Worm (Caenorhabditis elegans) whole organism, late embryonic: Measurements from ENCODE around the gene str-99.

ENCODE experiments used
- C08G9.2 ChIP-seq: sonication (generic microtip); optimal IDR thresholded peaks from 2 replicates; lab custom pipeline; 2016; ENCODE audit warnings: mild to moderate bottlenecking, missing genetic modification characterization, moderate library complexity, missing compliant biosample characterization
- F13H6.1 ChIP-seq: sonication (generic microtip); optimal IDR thresholded peaks from 2 replicates; lab custom pipeline; 2016; ENCODE audit warnings: missing genetic modification characterization, missing compliant biosample characterization
- ahr-1 ChIP-seq: sonication (generic microtip); optimal IDR thresholded peaks from 2 replicates; lab custom pipeline; 2016; ENCODE audit warnings: missing genetic modification characterization, missing compliant biosample characterization
- ceh-19 ChIP-seq: fragments of 200-800 bp; sonication (Bioruptor generic); optimal IDR thresholded peaks from 2 replicates; lab custom pipeline; 2018; ENCODE audit warnings: mild to moderate bottlenecking, missing genetic modification characterization, missing compliant biosample characterization
- ceh-2 ChIP-seq: sonication (generic microtip); optimal IDR thresholded peaks from 2 replicates; lab custom pipeline; 2016; ENCODE audit warnings: missing genotype, missing genetic modification characterization, missing compliant biosample characterization
- ceh-31 ChIP-seq: sonication (generic microtip); optimal IDR thresholded peaks from 2 replicates; lab custom pipeline; 2016; ENCODE audit warnings: missing genetic modification characterization, missing compliant biosample characterization
- ceh-34 ChIP-seq: sonication (generic microtip); optimal IDR thresholded peaks from 2 replicates; lab custom pipeline; 2016; ENCODE audit warnings: mild to moderate bottlenecking, missing genetic modification characterization, missing compliant biosample characterization
- ceh-45 ChIP-seq: fragments of 200-800 bp; sonication (Bioruptor generic); IDR thresholded peaks from 2 replicates; pipeline ENCODE4 v1.3.6; 2022; ENCODE audit warnings: missing genetic modification reagents, missing genetic modification characterization, missing compliant biosample characterization
- ceh-9 ChIP-seq: sonication (generic microtip); optimal IDR thresholded peaks from 2 replicates; lab custom pipeline; 2016; ENCODE audit warnings: mild to moderate bottlenecking, missing genetic modification characterization, inconsistent platforms, missing compliant biosample characterization
- dmd-4 ChIP-seq: sonication (generic microtip); optimal IDR thresholded peaks from 2 replicates; lab custom pipeline; 2016; ENCODE audit warnings: borderline replicate concordance, missing genetic modification characterization, missing compliant biosample characterization
- dve-1 ChIP-seq: sonication (generic microtip); optimal IDR thresholded peaks from 2 replicates; lab custom pipeline; 2017; ENCODE audit warnings: antibody characterized with exemption, mild to moderate bottlenecking, missing genetic modification characterization, missing compliant biosample characterization
- elt-2 ChIP-seq: sonication (generic microtip); optimal IDR thresholded peaks from 2 replicates; lab custom pipeline; 2016; ENCODE audit warnings: missing genetic modification reagents, missing genetic modification characterization, missing compliant biosample characterization
- eyg-1 ChIP-seq: sonication (generic microtip); optimal IDR thresholded peaks from 2 replicates; lab custom pipeline; 2016; ENCODE audit warnings: missing genotype, missing genetic modification characterization, missing compliant biosample characterization
- fkh-6 ChIP-seq: sonication (generic microtip); optimal IDR thresholded peaks from 2 replicates; lab custom pipeline; 2016; ENCODE audit warnings: missing genetic modification characterization, missing compliant biosample characterization
- hlh-30 ChIP-seq: sonication (generic microtip); optimal IDR thresholded peaks from 2 replicates; lab custom pipeline; 2017; ENCODE audit warnings: antibody characterized with exemption, missing genetic modification characterization, missing compliant biosample characterization; ENCODE audit not compliant: insufficient read depth
- lim-6 ChIP-seq: sonication (generic microtip); optimal IDR thresholded peaks from 2 replicates; lab custom pipeline; 2016; ENCODE audit warnings: missing genetic modification characterization, missing compliant biosample characterization
- lin-11 ChIP-seq: fragments of 200-800 bp; sonication (Bioruptor generic); optimal IDR thresholded peaks from 2 replicates; lab custom pipeline; 2018; ENCODE audit warnings: mild to moderate bottlenecking, missing genetic modification characterization, missing compliant biosample characterization
- madf-2 ChIP-seq: sonication (generic microtip); optimal IDR thresholded peaks from 2 replicates; lab custom pipeline; 2017; ENCODE audit warnings: missing genetic modification characterization, missing compliant biosample characterization
- mec-3 ChIP-seq: sonication (generic microtip); optimal IDR thresholded peaks from 2 replicates; lab custom pipeline; 2016; ENCODE audit warnings: borderline replicate concordance, missing genetic modification characterization, missing compliant biosample characterization
- nfya-1 ChIP-seq: sonication (generic microtip); optimal IDR thresholded peaks from 2 replicates; lab custom pipeline; 2017; ENCODE audit warnings: missing genetic modification characterization, mild to moderate bottlenecking, missing compliant biosample characterization, antibody characterized with exemption, moderate library complexity
- nhr-11 ChIP-seq: fragments of 150-350 bp; optimal IDR thresholded peaks from 2 replicates; lab custom pipeline; 2014; ENCODE audit warnings: missing biosample characterization, missing genetic modification characterization
- pat-9 ChIP-seq: fragments of 200-800 bp; sonication (Bioruptor generic); optimal IDR thresholded peaks from 2 replicates; lab custom pipeline; 2018; ENCODE audit warnings: mild to moderate bottlenecking, missing genetic modification characterization, moderate library complexity, missing compliant biosample characterization
- sox-4 ChIP-seq: sonication (generic microtip); optimal IDR thresholded peaks from 2 replicates; lab custom pipeline; 2017; ENCODE audit warnings: mild to moderate bottlenecking, missing genetic modification characterization, inconsistent platforms, missing compliant biosample characterization
- syd-9 ChIP-seq: sonication (generic microtip); optimal IDR thresholded peaks from 2 replicates; lab custom pipeline; 2016; ENCODE audit warnings: mild to moderate bottlenecking, missing genetic modification characterization, moderate library complexity, missing compliant biosample characterization
- tbx-7 ChIP-seq: sonication (generic microtip); optimal IDR thresholded peaks from 2 replicates; lab custom pipeline; 2016; ENCODE audit warnings: missing genotype, missing genetic modification characterization, missing compliant biosample characterization
- ttx-3 ChIP-seq: sonication (generic microtip); optimal IDR thresholded peaks from 2 replicates; lab custom pipeline; 2016; ENCODE audit warnings: missing genetic modification reagents, missing genetic modification characterization, missing compliant biosample characterization
- unc-3 ChIP-seq, 2 experiments: fragments of 200-800 bp in 1 of 2; sonication (Bioruptor generic) in 1 of 2; sonication (generic microtip) in 1 of 2; conservative IDR thresholded peaks in 1 of 2; optimal IDR thresholded peaks in 1 of 2; 2 replicates each; pipeline versions ENCODE4 v1.3.6 to Lab custom; 2016 to 2022; ENCODE audit warnings: missing compliant biosample characterization in 2 of 2, missing genetic modification characterization in 2 of 2, missing genetic modification reagents in 1 of 2
- unc-55 ChIP-seq: sonication (generic microtip); optimal IDR thresholded peaks from 2 replicates; lab custom pipeline; 2017; ENCODE audit warnings: missing biosample characterization, missing genetic modification reagents, missing genetic modification characterization
- ztf-16 ChIP-seq: sonication (generic microtip); optimal IDR thresholded peaks from 2 replicates; lab custom pipeline; 2017; ENCODE audit warnings: missing genetic modification characterization, missing compliant biosample characterization

Gene str-99

DNA sequence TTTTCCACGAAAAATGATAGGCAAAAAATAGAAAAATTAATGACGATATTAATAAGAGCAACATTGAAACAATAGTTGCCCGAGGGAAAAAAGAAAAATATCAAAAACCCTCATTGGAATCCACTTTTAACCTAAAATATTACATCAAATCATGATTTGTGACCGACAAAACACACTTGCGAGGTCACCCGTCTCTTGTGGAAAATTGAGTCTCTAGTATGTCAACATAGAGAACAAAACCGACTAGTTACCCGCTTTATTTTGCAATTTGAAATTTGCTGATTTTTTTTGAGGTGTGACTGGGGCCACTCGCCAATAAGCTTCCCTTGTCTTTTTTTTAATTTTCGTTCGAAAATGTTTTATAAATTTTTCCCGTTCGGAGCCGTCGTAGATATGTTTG is 17.5 kb upstream of the str-99 start, which contains the start of gene cyp-33D1:
Gene cyp-33D1, minus strand, starts transcription at position 101 of the 400 bp plus-strand sequence.
- no peak for TF ChIP-seq ceh-19 (GFP tag; lab: Kevin White, UChicago)
- TF ChIP-seq ceh-31 (tag; lab: Kevin White, UChicago): no peak
- TF ChIP-seq elt-2: no peak
- TF ChIP-seq C08G9.2 (tag; lab: Kevin White, UChicago): no peak
- TF ChIP-seq, all 69 proteins: peak for 0

DNA sequence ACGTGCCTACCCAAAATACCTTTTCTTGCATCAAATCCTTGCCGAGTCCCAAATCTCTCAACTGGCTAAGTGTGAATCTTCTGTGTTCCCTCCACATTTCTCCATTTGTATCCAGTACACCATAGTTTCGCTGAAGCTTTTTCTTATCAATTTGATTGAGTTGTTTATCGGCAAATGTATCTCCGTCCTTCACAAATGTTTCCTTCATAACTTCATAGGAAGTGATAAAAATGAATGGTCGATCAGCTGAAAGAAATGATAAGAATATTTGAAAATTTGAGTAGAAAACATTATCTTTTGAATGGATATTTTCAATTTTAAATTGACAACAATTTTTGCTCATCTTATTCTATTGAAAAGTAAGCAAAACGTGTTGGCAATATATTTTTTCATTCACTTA is 16.9 kb upstream of the str-99 start:
- TF ChIP-seq elt-2: peak; percentile 65
- TF ChIP-seq mec-3 (tag; lab: Kevin White, UChicago): no peak
- TF ChIP-seq, all 69 proteins: peak for 1

DNA sequence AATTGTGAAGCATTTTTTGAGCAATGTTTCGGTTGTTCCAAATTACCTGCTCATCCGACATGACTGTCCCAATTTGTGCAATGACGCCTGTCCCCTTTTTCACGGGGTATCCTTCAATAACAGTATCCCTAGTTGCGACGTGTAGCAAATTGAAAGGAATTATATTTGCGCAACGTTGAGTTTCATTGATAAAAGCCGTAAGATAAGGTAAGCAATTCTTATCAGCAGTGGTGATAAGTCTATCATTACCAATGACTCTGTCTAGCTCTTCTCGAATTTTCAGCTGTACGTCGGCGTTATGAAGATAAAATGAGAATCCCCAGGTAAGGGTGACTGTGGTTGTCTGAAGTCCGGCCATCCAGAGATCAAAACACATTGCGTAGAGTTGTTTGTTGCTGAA is 15.8 kb upstream of the str-99 start:
- TF ChIP-seq sox-4 (no peak), ceh-19 (GFP tag; lab: Kevin White, UChicago) (no peak), elt-2 (peak; percentile 93)
- TF ChIP-seq, all 69 proteins: peak for 1

DNA sequence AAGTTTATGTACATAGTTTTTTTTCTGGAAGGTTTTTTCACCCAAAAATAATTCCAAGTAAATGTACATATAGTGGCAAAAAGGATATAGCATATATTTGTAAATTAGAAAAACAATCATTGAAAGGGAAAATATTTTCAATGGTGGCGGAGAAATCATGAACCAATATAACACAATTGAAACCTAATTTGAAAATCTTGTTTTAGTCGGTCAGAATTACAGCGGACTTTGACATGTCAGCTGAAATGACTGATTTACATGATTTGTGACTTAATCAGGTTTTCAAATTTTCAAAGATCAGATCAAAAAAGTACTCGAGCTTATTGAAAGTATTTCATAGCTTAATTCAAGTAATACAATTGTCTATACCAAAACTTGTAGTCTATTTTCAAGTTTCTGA is 13.4 kb upstream of the str-99 start, which contains the start of gene K05D4.9:
Gene K05D4.9, minus strand, starts transcription at position 101 of the 400 bp plus-strand sequence.
- TF ChIP-seq tbx-7 (tag; lab: Kevin White, UChicago) (no peak), lim-6 (no peak), ceh-9 (tag; lab: Kevin White, UChicago) (no peak), unc-3 (GFP tag; conservative IDR thresholded peaks at IDR 0.05; lab: Robert Waterston, UW) (no peak), unc-3 (tag; optimal IDR thresholded peaks at IDR 0.05; lab: Kevin White, UChicago) (no peak), pat-9 (tag; lab: Kevin White, UChicago) (no peak), ahr-1 (no peak), ceh-45 (GFP tag; lab: Robert Waterston, UW) (no peak), syd-9 (no peak), ztf-16 (tag; lab: Kevin White, UChicago) (no peak), lin-11 (tag; lab: Kevin White, UChicago) (no peak), hlh-30 (tag; lab: Kevin White, UChicago) (no peak), eyg-1 (tag; lab: Kevin White, UChicago) (no peak), sox-4 (no peak), F13H6.1 (no peak), ttx-3 (tag; lab: Kevin White, UChicago) (no peak), nhr-11 (tag; lab: Kevin White, UChicago) (no peak), mec-3 (tag; lab: Kevin White, UChicago) (no peak)

DNA sequence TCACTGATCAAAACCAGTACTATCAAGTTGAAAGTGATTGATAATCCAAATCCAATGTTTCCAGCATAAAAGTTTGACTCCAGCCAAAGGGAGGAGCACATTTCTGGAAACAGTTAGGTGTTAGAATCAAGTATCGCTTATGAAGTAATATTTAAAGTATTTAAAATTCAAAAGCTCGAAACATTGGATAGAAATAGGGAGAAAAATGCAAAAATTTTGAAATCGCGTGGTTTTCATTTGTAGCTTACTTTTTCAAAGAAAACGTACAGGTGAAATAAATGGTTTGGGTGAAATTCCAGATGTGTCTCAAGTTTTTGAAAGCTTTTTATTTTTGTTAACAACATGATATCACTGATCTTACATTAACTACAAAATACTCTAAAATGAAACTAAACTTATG is 10.7 kb upstream of the str-99 start, which contains the start of gene str-111:
Gene str-111, minus strand, starts transcription at position 101 of the 400 bp plus-strand sequence.
- no peak for TF ChIP-seq dve-1 (tag; lab: Kevin White, UChicago)
- no peak for TF ChIP-seq dmd-4
- no peak for TF ChIP-seq hlh-30 (tag; lab: Kevin White, UChicago)
- TF ChIP-seq ceh-34: no peak
- TF ChIP-seq fkh-6 (tag; lab: Kevin White, UChicago): no peak
- no peak for TF ChIP-seq elt-2
- TF ChIP-seq lim-6: no peak
- no peak for TF ChIP-seq madf-2 (tag; lab: Kevin White, UChicago)
- no peak for TF ChIP-seq mec-3 (tag; lab: Kevin White, UChicago)
- TF ChIP-seq, all 69 proteins: peak for 0

DNA sequence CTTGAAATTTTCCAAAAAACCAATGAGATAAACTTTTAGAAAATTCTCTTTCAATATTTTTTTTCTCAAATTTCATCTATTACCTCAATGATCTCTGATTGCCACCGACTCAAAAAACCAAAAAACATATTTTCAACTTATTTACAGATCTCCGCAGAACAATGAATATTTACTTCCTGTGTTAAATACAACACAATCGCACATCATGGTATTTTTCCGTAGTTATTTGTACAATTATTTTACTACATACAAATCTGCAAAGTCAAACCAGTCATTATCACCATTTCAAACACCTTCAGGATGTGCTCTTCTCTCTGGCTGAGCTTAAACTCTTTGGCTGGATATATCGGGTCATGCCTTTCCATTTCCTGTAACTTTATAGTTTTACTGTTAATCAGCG is 7.6 kb upstream of the str-99 start, which contains the start of gene str-108:
Gene str-108, plus strand, starts transcription at position 301 of the 400 bp plus-strand sequence.
- no peak for TF ChIP-seq ztf-16 (tag; lab: Kevin White, UChicago)
- no peak for TF ChIP-seq nfya-1
- TF ChIP-seq unc-55: no peak

DNA sequence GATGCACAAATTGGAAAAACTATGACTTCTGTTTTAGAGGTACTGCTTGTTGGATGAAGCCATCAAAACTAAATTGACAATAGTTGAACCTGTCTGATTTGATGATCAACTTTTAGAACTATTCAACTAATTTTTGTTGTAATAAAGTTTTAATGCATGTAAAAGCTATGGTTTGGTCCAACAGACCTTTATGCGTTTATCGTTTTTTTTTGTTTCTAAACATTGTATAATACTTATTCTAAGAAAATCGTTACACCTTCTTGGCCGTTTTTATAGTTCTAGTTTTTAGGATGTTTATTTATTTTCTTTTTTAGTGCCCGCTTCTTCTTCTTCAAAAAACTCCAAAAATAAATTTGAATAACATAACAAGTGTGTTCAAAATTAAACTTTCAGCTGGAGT is 5.4 kb upstream of the str-99 start, which contains the start of gene F10A3.12:
Gene F10A3.12, plus strand, starts transcription at position 301 of the 400 bp plus-strand sequence.
- no peak for TF ChIP-seq ceh-2 (tag; lab: Kevin White, UChicago)
